Fruit fly (Drosophila melanogaster): ENCODE data around the gene Atxn7.
A peak's percentile ranks its signal among the peaks of the same experiment; 100 is the strongest.

The Atxn7 gene

dm6 chr2L:2375655-2376417 is at the start of gene Atxn7 (continued):
- TF ChIP-seq wdn (GFP tag; IDR thresholded peaks at IDR 0.05) (peak; percentile 44; the same call in 1 of the 2 replicates), gfzf (GFP tag; optimal IDR thresholded peaks at IDR 0.05) (peak; percentile 27), dpn (GFP tag; optimal IDR thresholded peaks at IDR 0.05) (peak in 1 of 2 experiments; percentile 57), Usf (GFP tag; optimal IDR thresholded peaks at IDR 0.05) (peak; percentile 20), NC2α (GFP tag; optimal IDR thresholded peaks at IDR 0.05) (peak; percentile 47), tgo (GFP tag; IDR thresholded peaks at IDR 0.05) (peak; percentile 28; the same call in 1 of the 3 replicates), nerfin-1 (tag; optimal IDR thresholded peaks at IDR 0.05) (peak; percentile 58), CG8478 (optimal IDR thresholded peaks at IDR 0.05) (peak; percentile 89), vnd (GFP tag; IDR thresholded peaks at IDR 0.05; ENCODE audit: partially characterized antibody) (peak; percentile 83), CG11398 (GFP tag; optimal IDR thresholded peaks at IDR 0.05) (peak; percentile 3), CG12236 (GFP tag; optimal IDR thresholded peaks at IDR 0.05) (peak; percentile 55), CG7786 (GFP tag; optimal IDR thresholded peaks at IDR 0.05) (peak; percentile 24), Side (GFP tag; optimal IDR thresholded peaks at IDR 0.05) (peak; percentile 6), CG7271 (tag; optimal IDR thresholded peaks at IDR 0.05) (peak; percentile 88), fd96Cb (tag; optimal IDR thresholded peaks at IDR 0.05) (no peak), al (GFP tag; IDR thresholded peaks at IDR 0.05) (peak; percentile 44; the same call in 1 of the 2 replicates), Mrtf (GFP tag; IDR thresholded peaks at IDR 0.05) (no peak), CG2712 (tag; optimal IDR thresholded peaks at IDR 0.05) (peak; percentile 55), trh (GFP tag; optimal IDR thresholded peaks at IDR 0.05) (peak; percentile 25), CG12769 (tag; optimal IDR thresholded peaks at IDR 0.05) (peak; percentile 28), Ada2b (GFP tag; IDR thresholded peaks at IDR 0.05) (peak; percentile 42; the same call in 1 of the 2 replicates), ttk (GFP tag; IDR thresholded peaks at IDR 0.05) (peak; percentile 70), CkIIα-i1 (GFP tag; IDR thresholded peaks at IDR 0.05) (no peak), CG12155 (GFP tag; optimal IDR thresholded peaks at IDR 0.05) (peak; percentile 99), kay (GFP tag; optimal IDR thresholded peaks at IDR 0.05) (peak; percentile 27), nom (GFP tag; optimal IDR thresholded peaks at IDR 0.05) (peak; percentile 48), aop (GFP tag; IDR thresholded peaks at IDR 0.05) (no peak), usp (GFP tag; optimal IDR thresholded peaks at IDR 0.05) (no peak), sr (GFP tag; IDR thresholded peaks at IDR 0.05) (peak; percentile 78), dati (GFP tag; IDR thresholded peaks at IDR 0.05) (no peak), Elba2 (GFP tag; optimal IDR thresholded peaks at IDR 0.05) (no peak), CG31388 (GFP tag; optimal IDR thresholded peaks at IDR 0.05) (no peak), CG3838 (GFP tag; optimal IDR thresholded peaks at IDR 0.05) (peak; percentile 82), ham (GFP tag; IDR thresholded peaks at IDR 0.05) (no peak), danr (GFP tag; IDR thresholded peaks at IDR 0.05) (no peak), CG18476 (GFP tag; optimal IDR thresholded peaks at IDR 0.05) (no peak), Hand (GFP tag; optimal IDR thresholded peaks at IDR 0.05) (no peak), CG16779 (GFP tag; IDR thresholded peaks at IDR 0.05) (no peak), CG11560 (tag; IDR thresholded peaks at IDR 0.05) (peak; percentile 22; the same call in 1 of the 3 replicates), h (optimal IDR thresholded peaks at IDR 0.05) (no peak), CG32772 (GFP tag; IDR thresholded peaks at IDR 0.05) (peak; percentile 30; the same call in 1 of the 2 replicates), Ets97D (GFP tag; optimal IDR thresholded peaks at IDR 0.05) (peak; percentile 99), ac (GFP tag; optimal IDR thresholded peaks at IDR 0.05) (peak; percentile 72), rib (GFP tag; IDR thresholded peaks at IDR 0.05) (peak; percentile 85), dm (GFP tag; optimal IDR thresholded peaks at IDR 0.05) (peak; percentile 69), CG11504 (tag; optimal IDR thresholded peaks at IDR 0.05) (peak; percentile 70), Kr (GFP tag; optimal IDR thresholded peaks at IDR 0.05) (no peak), Trl (optimal IDR thresholded peaks at IDR 0.05) (no peak), Trl (GFP tag; optimal IDR thresholded peaks at IDR 0.05) (peak; percentile 52), CG18011 (GFP tag; optimal IDR thresholded peaks at IDR 0.05) (peak; percentile 67), Nf-YA (GFP tag; IDR thresholded peaks at IDR 0.05) (0 out of 2 replicates have a peak, but pooled peaks have one; percentile 11)

Measured in whole organism, embryonic.